Worm (Caenorhabditis elegans) whole organism, L4 larva: ENCODE results near the gene molo-1.

ENCODE experiments used
- Y75B8A.6 ChIP-seq: fragments of 200-800 bp; sonication (Bioruptor generic); IDR thresholded peaks from 2 replicates; pipeline ENCODE4 v1.3.6; 2022; ENCODE audit warnings: missing genetic modification reagents, missing genetic modification characterization, missing compliant biosample characterization
- dve-1 ChIP-seq: sonication (generic microtip); optimal IDR thresholded peaks from 2 replicates; lab custom pipeline; 2017; ENCODE audit warnings: antibody characterized with exemption, mild to moderate bottlenecking, missing genetic modification characterization, missing compliant biosample characterization; ENCODE audit not compliant: insufficient read depth
- mep-1 ChIP-seq: fragments of 150-350 bp; sonication (generic microtip); optimal IDR thresholded peaks from 3 replicates; lab custom pipeline; 2014; ENCODE audit warnings: missing biosample characterization, missing genetic modification characterization
- nhr-11 ChIP-seq: fragments of 150-350 bp; optimal IDR thresholded peaks from 2 replicates; lab custom pipeline; 2014; ENCODE audit warnings: missing biosample characterization, missing genetic modification characterization

ce11 chrIII:5565699-5566098, 8.1 kb upstream of the molo-1 start:
- no peak for TF ChIP-seq mep-1 (tag; lab: Kevin White, UChicago)
- TF ChIP-seq dve-1 (tag; lab: Kevin White, UChicago) = no peak
- TF ChIP-seq Y75B8A.6 (GFP tag; lab: Robert Waterston, UW) = no peak
- TF ChIP-seq nhr-11 (tag; lab: Kevin White, UChicago) = no peak
